Worm (Caenorhabditis elegans): ENCODE results near the gene epac-1.
A peak's percentile ranks its signal among the peaks of the same experiment; 100 is the strongest.

epac-1 gene

DNA sequence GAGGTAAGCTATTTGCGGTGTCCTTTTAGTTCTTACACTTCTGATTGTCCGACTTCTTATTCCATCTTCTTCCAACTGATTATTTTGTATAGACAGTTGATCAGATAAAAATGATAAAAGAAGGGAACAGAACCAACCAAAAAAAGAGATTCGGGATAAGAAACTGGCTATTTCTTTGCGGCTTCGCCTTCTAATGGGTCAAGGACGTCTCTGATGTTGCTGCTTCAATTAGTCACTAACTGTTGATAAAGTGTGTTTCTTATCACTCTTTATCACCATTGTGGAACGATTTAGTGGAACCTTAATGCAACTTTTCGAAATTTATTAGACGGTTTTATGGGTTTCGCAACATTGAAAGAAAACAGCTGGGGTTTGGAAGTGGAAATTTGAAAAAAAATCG, 18.7 kb upstream of the epac-1 start:
- TF ChIP-seq hpl-2 (GFP tag; optimal IDR thresholded peaks at IDR 0.05) (no peak), blmp-1 (tag; optimal IDR thresholded peaks at IDR 0.05) (peak; percentile 65), elt-3 (tag; optimal IDR thresholded peaks at IDR 0.05) (peak in 2 of 6 experiments; percentile 25 to 71)

ce11 chrIII:10178023-10178422, 11.0 kb upstream of the epac-1 start:
- TF ChIP-seq efl-3 (GFP tag; optimal IDR thresholded peaks at IDR 0.05) = no peak
- TF ChIP-seq elt-3 (tag; optimal IDR thresholded peaks at IDR 0.05) = no peak
- no peak for TF ChIP-seq nhr-71 (tag; optimal IDR thresholded peaks at IDR 0.05)
- TF ChIP-seq nhr-19 (GFP tag; conservative IDR thresholded peaks at IDR 0.05) = no peak
- TF ChIP-seq nhr-12 (tag; optimal IDR thresholded peaks at IDR 0.05) = no peak
- no peak for TF ChIP-seq mef-2 (tag; optimal IDR thresholded peaks at IDR 0.05)
- TF ChIP-seq snpc-4 (tag; optimal IDR thresholded peaks at IDR 0.05) = no peak
- TF ChIP-seq lin-14 (GFP tag; optimal IDR thresholded peaks at IDR 0.05) = no peak
- TF ChIP-seq fkh-8 (tag; optimal IDR thresholded peaks at IDR 0.05) = no peak
- no peak for TF ChIP-seq nhr-11 (tag; optimal IDR thresholded peaks at IDR 0.05)
- TF ChIP-seq xbp-1 (tag; optimal IDR thresholded peaks at IDR 0.05) = no peak
- TF ChIP-seq dpl-1 (GFP tag; optimal IDR thresholded peaks at IDR 0.05) = no peak
- no peak for TF ChIP-seq nhr-28 (tag; optimal IDR thresholded peaks at IDR 0.05)
- TF ChIP-seq lin-13 (GFP tag; optimal IDR thresholded peaks at IDR 0.05) = no peak

DNA sequence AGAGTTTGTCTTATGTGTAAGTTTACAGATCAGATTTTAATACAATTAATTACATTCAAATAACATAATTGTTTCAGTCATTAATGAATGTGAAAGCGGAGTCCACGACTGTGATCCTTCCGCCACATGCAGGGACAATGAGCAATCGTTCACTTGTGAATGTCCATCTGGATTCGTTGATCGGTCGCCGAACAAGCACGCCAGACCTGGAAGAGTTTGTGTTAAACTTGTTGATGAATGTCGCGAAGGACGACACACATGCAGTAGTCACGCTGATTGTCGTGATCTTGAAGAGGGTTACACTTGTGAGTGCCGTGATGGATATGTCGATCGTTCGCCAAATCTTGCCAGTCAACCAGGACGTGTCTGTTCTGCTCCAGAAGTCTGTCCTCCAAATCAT, 10.5 kb upstream of the epac-1 start:
- TF ChIP-seq nhr-28 (tag; optimal IDR thresholded peaks at IDR 0.05) = no peak
- TF ChIP-seq nhr-76 (tag; optimal IDR thresholded peaks at IDR 0.05) = no peak
- no peak for TF ChIP-seq nhr-84 (tag; optimal IDR thresholded peaks at IDR 0.05)
- TF ChIP-seq lin-14 (GFP tag; optimal IDR thresholded peaks at IDR 0.05) = no peak
- no peak for TF ChIP-seq ceh-90 (tag; optimal IDR thresholded peaks at IDR 0.05)

- TF ChIP-seq rnt-1 (tag; optimal IDR thresholded peaks at IDR 0.05) (no peak), grh-1 (GFP tag; IDR thresholded peaks at IDR 0.05) (no peak), nhr-19 (GFP tag; conservative IDR thresholded peaks at IDR 0.05) (no peak), ceh-82 (tag; optimal IDR thresholded peaks at IDR 0.05) (no peak), elt-3 (tag; optimal IDR thresholded peaks at IDR 0.05) (no peak), aly-2 (tag; optimal IDR thresholded peaks at IDR 0.05) (no peak), lin-39 (tag; optimal IDR thresholded peaks at IDR 0.05) (no peak), nhr-12 (tag; optimal IDR thresholded peaks at IDR 0.05) (no peak), unc-62 (GFP tag; optimal IDR thresholded peaks at IDR 0.05) (no peak), ama-1 (optimal IDR thresholded peaks at IDR 0.05) (no peak), ztf-4 (tag; optimal IDR thresholded peaks at IDR 0.05) (no peak), dpl-1 (GFP tag; optimal IDR thresholded peaks at IDR 0.05) (no peak), snu-23 (GFP tag; optimal IDR thresholded peaks at IDR 0.05) (no peak), lin-35 (GFP tag; optimal IDR thresholded peaks at IDR 0.05) (no peak), Y116A8C.19 (tag; optimal IDR thresholded peaks at IDR 0.05; ENCODE audit: borderline replicate concordance) (no peak)
Measured at ce11 chrIII:10179444-10179843, 9.6 kb upstream of the epac-1 start.

DNA sequence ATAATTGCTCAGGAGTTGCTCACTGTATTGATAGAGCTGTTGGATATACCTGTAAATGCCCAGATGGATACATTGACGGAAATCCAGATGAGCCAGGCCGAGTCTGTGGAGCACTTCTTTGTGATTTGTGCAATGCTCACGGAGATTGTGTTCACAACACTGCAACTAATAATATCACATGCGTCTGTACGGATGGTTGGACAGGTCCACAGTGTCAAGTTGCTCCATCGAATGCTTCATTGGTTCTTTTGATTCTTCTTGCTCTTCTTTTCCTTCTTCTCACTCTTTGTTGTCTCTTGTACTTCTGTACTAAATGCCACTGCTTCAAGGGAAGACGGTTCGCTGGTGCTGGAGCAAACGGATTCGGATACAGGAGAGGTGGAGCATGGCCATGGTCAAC, 7.1 kb upstream of the epac-1 start:
- TF ChIP-seq unc-130 (tag; optimal IDR thresholded peaks at IDR 0.05) (no peak), lin-35 (GFP tag; optimal IDR thresholded peaks at IDR 0.05) (no peak), xbp-1 (tag; optimal IDR thresholded peaks at IDR 0.05) (no peak), rnt-1 (tag; optimal IDR thresholded peaks at IDR 0.05) (no peak), nhr-90 (tag; optimal IDR thresholded peaks at IDR 0.05; ENCODE audit: poor library complexity) (no peak), nhr-19 (GFP tag; conservative IDR thresholded peaks at IDR 0.05) (no peak), grh-1 (GFP tag; IDR thresholded peaks at IDR 0.05) (no peak), ztf-11 (tag; optimal IDR thresholded peaks at IDR 0.05) (no peak), sup-37 (GFP tag; optimal IDR thresholded peaks at IDR 0.05) (no peak), ces-1 (GFP tag; optimal IDR thresholded peaks at IDR 0.05) (no peak), tlp-1 (tag; optimal IDR thresholded peaks at IDR 0.05) (no peak), blmp-1 (tag; optimal IDR thresholded peaks at IDR 0.05) (no peak), snu-23 (GFP tag; optimal IDR thresholded peaks at IDR 0.05) (no peak), egl-13 (tag; optimal IDR thresholded peaks at IDR 0.05) (no peak), snpc-4 (tag; optimal IDR thresholded peaks at IDR 0.05) (no peak), swsn-7 (tag; optimal IDR thresholded peaks at IDR 0.05) (no peak), C16A3.4 (tag; optimal IDR thresholded peaks at IDR 0.05) (no peak), ceh-8 (GFP tag; optimal IDR thresholded peaks at IDR 0.05) (no peak)

Measured in whole organism, L1 larva.